Fruit fly (Drosophila melanogaster) whole organism: ENCODE results near the gene MESK4.

ENCODE experiments used
- EcR ChIP-seq, 2 experiments: fragments of >200 bp; optimal IDR thresholded peaks; 2 replicates each; lab custom pipeline; 2017; ENCODE audit warnings: missing biosample characterization in 2 of 2, missing genetic modification characterization in 2 of 2, missing genetic modification reagents in 2 of 2
- pan ChIP-seq: fragments of >200 bp; optimal IDR thresholded peaks from 2 replicates; lab custom pipeline; 2017
- psq ChIP-seq: fragments of >200 bp; optimal IDR thresholded peaks from 2 replicates; lab custom pipeline; 2017

DNA sequence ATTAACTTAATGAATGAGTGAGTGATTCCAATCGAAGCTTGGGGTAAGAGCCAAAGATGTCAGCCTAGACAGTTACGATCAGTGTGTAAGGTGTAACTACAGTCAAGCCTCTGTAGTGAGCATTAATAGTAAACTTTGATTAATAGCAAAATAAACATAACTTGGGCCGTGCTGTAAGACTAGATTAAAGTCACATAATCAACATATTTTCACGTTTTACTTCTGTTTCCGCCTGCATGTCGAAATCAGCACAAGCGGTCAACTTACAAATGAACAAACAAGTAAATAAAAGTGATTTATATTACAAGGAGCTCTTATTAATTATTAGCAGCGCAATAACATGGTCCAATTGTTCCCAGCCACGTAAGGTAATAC, 703 bp upstream of the MESK4 start:
- TF ChIP-seq pan (lab: Kevin White, UChicago): no peak
- TF ChIP-seq psq (lab: Kevin White, UChicago): no peak
- TF ChIP-seq EcR (GFP tag; optimal IDR thresholded peaks at IDR 0.05; lab: Kevin White, UChicago): no peak
